Worm (Caenorhabditis elegans): ENCODE measurements around the gene K06H7.8.

The K06H7.8 gene

DNA sequence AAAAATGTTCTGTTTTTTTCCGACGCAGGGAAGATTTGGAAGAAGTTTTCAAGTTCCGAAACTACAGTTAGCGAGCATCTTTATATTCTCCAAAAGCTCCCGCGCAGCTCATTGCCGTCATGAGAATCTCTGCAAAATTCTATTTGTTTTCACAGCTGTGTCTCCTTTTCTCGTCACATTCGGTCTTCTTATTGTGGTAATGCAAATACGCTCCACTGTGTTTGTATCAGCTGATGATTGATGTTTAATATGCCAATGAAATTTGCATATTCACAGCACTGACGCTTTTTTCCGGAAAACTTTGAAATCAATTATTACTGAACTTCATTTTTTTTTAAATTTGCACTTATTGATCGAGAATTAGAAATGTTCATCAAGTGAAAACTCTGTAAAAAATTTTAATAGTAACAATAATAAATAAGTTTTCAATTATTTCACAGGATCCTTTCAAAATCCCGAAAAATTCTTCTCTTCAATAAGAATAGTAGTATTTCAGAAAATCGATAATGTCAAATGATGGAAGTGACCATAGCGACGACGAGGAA is 4.9 kb downstream of the K06H7.8 start, which contains the start of gene K06H7.2:
TSS of gene K06H7.2 (plus strand) at position 495 of the 545 bp plus-strand sequence.
- TF ChIP-seq nhr-71 (tag; optimal IDR thresholded peaks at IDR 0.05) (peak; percentile 66), dsc-1 (tag; optimal IDR thresholded peaks at IDR 0.05) (peak; percentile 19), fkh-10 (GFP tag; optimal IDR thresholded peaks at IDR 0.05) (peak; percentile 30), nhr-85 (tag) (peak; percentile 26), egl-13 (tag; optimal IDR thresholded peaks at IDR 0.05) (no peak), dpl-1 (GFP tag; optimal IDR thresholded peaks at IDR 0.05) (peak; percentile 49 to 79 (median 52)), unc-30 (tag; optimal IDR thresholded peaks at IDR 0.05) (no peak), vab-15 (tag; optimal IDR thresholded peaks at IDR 0.05) (peak; percentile 22), nhr-237 (tag; optimal IDR thresholded peaks at IDR 0.05) (peak; percentile 57), mep-1 (tag; optimal IDR thresholded peaks at IDR 0.05) (peak; percentile 77), egl-27 (tag; optimal IDR thresholded peaks at IDR 0.05) (no peak), lin-15B (tag; optimal IDR thresholded peaks at IDR 0.05) (peak; percentile 78), tbx-2 (tag; optimal IDR thresholded peaks at IDR 0.05) (peak; percentile 35), elt-2 (tag; optimal IDR thresholded peaks at IDR 0.05) (no peak), F16B12.6 (tag; optimal IDR thresholded peaks at IDR 0.05) (peak; percentile 43), snu-23 (GFP tag; optimal IDR thresholded peaks at IDR 0.05) (peak; percentile 53), lin-14 (GFP tag; optimal IDR thresholded peaks at IDR 0.05) (peak; percentile 76), swsn-7 (tag; optimal IDR thresholded peaks at IDR 0.05) (peak; percentile 35), blmp-1 (tag; optimal IDR thresholded peaks at IDR 0.05) (peak; percentile 38), nhr-47 (tag; optimal IDR thresholded peaks at IDR 0.05) (peak; percentile 55), nhr-20 (tag; optimal IDR thresholded peaks at IDR 0.05) (peak; percentile 50), C16A3.4 (tag; optimal IDR thresholded peaks at IDR 0.05) (peak; percentile 63), lsy-2 (tag; optimal IDR thresholded peaks at IDR 0.05) (peak; percentile 67 to 90), mab-9 (GFP tag; IDR thresholded peaks at IDR 0.05) (no peak), jun-1 (tag; optimal IDR thresholded peaks at IDR 0.05) (no peak), nhr-77 (tag; optimal IDR thresholded peaks at IDR 0.05) (peak; percentile 63), fkh-8 (tag; optimal IDR thresholded peaks at IDR 0.05) (peak; percentile 44), efl-1 (optimal IDR thresholded peaks at IDR 0.05) (peak; percentile 69 to 73), efl-1 (GFP tag; optimal IDR thresholded peaks at IDR 0.05 in 1 of 2) (peak; percentile 66 to 92), nhr-11 (tag; optimal IDR thresholded peaks at IDR 0.05) (no peak), ceh-82 (tag; optimal IDR thresholded peaks at IDR 0.05) (peak in 1 of 3 experiments; percentile 39), lin-35 (GFP tag; optimal IDR thresholded peaks at IDR 0.05) (peak; percentile 53 to 78), unc-62 (GFP tag; optimal IDR thresholded peaks at IDR 0.05) (no peak), rnt-1 (tag; optimal IDR thresholded peaks at IDR 0.05) (peak; percentile 13)

DNA sequence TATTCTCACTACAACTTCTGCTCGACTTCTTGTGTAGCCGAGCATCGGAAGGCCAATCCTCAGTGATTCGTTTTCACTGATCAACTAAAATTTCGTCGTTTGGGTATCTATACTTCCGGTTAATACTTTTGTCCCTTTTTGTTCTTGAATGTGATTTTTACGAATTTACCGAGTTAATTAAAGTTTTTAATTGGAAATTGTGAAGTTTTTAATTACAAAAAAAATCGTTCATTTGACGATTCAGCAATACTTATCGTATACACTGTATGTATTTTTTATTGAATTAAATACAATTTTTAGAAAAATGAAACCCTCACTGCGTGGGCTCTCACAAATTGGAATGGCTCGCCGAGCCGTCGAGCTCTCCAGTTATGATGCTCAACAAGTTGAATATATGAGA is 6.6 kb downstream of the K06H7.8 start, which contains the start of gene idi-1:
TSS of gene idi-1 (plus strand) at position 301 of the 400 bp plus-strand sequence.
- TF ChIP-seq elt-2 (tag; optimal IDR thresholded peaks at IDR 0.05) (no peak), ztf-11 (tag; optimal IDR thresholded peaks at IDR 0.05) (no peak), tbx-2 (tag; optimal IDR thresholded peaks at IDR 0.05) (no peak), mef-2 (tag; optimal IDR thresholded peaks at IDR 0.05) (no peak), ets-5 (GFP tag; IDR thresholded peaks at IDR 0.05) (no peak), alr-1 (tag; optimal IDR thresholded peaks at IDR 0.05; ENCODE audit: borderline replicate concordance) (no peak), mdl-1 (tag; optimal IDR thresholded peaks at IDR 0.05) (no peak), isw-1 (GFP tag; IDR thresholded peaks at IDR 0.05) (no peak), blmp-1 (tag; optimal IDR thresholded peaks at IDR 0.05) (no peak), unc-62 (GFP tag; optimal IDR thresholded peaks at IDR 0.05) (no peak), swsn-7 (tag; optimal IDR thresholded peaks at IDR 0.05) (no peak), ceh-8 (GFP tag; optimal IDR thresholded peaks at IDR 0.05) (no peak), nhr-90 (tag; optimal IDR thresholded peaks at IDR 0.05; ENCODE audit: poor library complexity) (no peak), nhr-28 (tag; optimal IDR thresholded peaks at IDR 0.05) (no peak), sptf-1 (tag; optimal IDR thresholded peaks at IDR 0.05) (no peak), lin-15B (tag; optimal IDR thresholded peaks at IDR 0.05) (no peak), dpl-1 (GFP tag; optimal IDR thresholded peaks at IDR 0.05) (no peak), zag-1 (tag; optimal IDR thresholded peaks at IDR 0.05) (no peak), lin-13 (GFP tag; optimal IDR thresholded peaks at IDR 0.05) (no peak)
